Worm (Caenorhabditis elegans): ENCODE data around the gene str-236.

- no peak for TF ChIP-seq ama-1 (optimal IDR thresholded peaks at IDR 0.05)
- no peak for TF ChIP-seq hmbx-1 (tag; optimal IDR thresholded peaks at IDR 0.05)
- no peak for TF ChIP-seq scrt-1 (GFP tag; IDR thresholded peaks at IDR 0.05)
Measured at ce11 chrV:1481742-1482141, 46.1 kb downstream of the str-236 start, which contains the start of gene C38C3.4.

Measured in whole organism, early embryonic.